Worm (Caenorhabditis elegans) whole organism, L1 larva: ENCODE measurements around the gene ptr-18.

Experiments used
- aly-2 ChIP-seq: fragments of 150-350 bp; optimal IDR thresholded peaks from 2 replicates; lab custom pipeline; 2014; ENCODE audit warnings: missing biosample characterization, missing genetic modification characterization
- blmp-1 ChIP-seq: fragments of 150-350 bp; optimal IDR thresholded peaks from 2 replicates; lab custom pipeline; 2014; ENCODE audit warnings: missing biosample characterization, missing genetic modification characterization
- ceh-63 ChIP-seq: fragments of 200-800 bp; sonication (Bioruptor generic); optimal IDR thresholded peaks from 2 replicates; lab custom pipeline; 2018; ENCODE audit warnings: mild to moderate bottlenecking, missing genetic modification characterization, missing compliant biosample characterization
- ceh-82 ChIP-seq, 3 experiments: fragments of 150-350 bp in 1 of 3; sonication (generic microtip) in 2 of 3; optimal IDR thresholded peaks; 2 replicates each; lab custom pipeline; 2014 to 2017; ENCODE audit warnings: missing biosample characterization in 3 of 3, missing genetic modification characterization in 3 of 3
- ceh-90 ChIP-seq: sonication (generic microtip); optimal IDR thresholded peaks from 2 replicates; lab custom pipeline; 2016; ENCODE audit warnings: missing genetic modification characterization, missing compliant biosample characterization
- dpl-1 ChIP-seq, 3 experiments: fragments of 150-350 bp in 2 of 3; sonication (generic microtip) in 1 of 3; optimal IDR thresholded peaks; 2 replicates each; lab custom pipeline; 2014 to 2017; ENCODE audit warnings: missing biosample characterization in 3 of 3, missing genetic modification characterization in 3 of 3, missing genetic modification reagents in 3 of 3
- efl-1 ChIP-seq, 4 experiments: fragments of 150-350 bp; optimal IDR thresholded peaks in 3 of 4; peaks in 1 of 4; 1 replicate in 1 of 4; 2 replicates in 3 of 4; lab custom pipeline; 2014; ENCODE audit warnings: missing biosample characterization in 2 of 4, missing genetic modification characterization in 2 of 4, missing genetic modification reagents in 2 of 4
- egl-13 ChIP-seq: sonication (generic microtip); optimal IDR thresholded peaks from 2 replicates; lab custom pipeline; 2016; ENCODE audit warnings: missing genotype, missing genetic modification reagents, missing genetic modification characterization, missing compliant biosample characterization
- elt-3 ChIP-seq, 6 experiments: fragments of 150-350 bp in 1 of 6; sonication (generic microtip); optimal IDR thresholded peaks; 2 replicates each; lab custom pipeline; 2017 to 2018; ENCODE audit warnings: missing biosample characterization in 6 of 6, missing genetic modification characterization in 6 of 6, inconsistent platforms in 1 of 6
- fkh-10 ChIP-seq: sonication (generic microtip); optimal IDR thresholded peaks from 2 replicates; lab custom pipeline; 2017; ENCODE audit warnings: missing biosample characterization, missing genetic modification reagents, missing genetic modification characterization
- fkh-4 ChIP-seq: sonication (generic microtip); optimal IDR thresholded peaks from 2 replicates; lab custom pipeline; 2016; ENCODE audit warnings: missing compliant biosample characterization, missing genetic modification characterization, borderline replicate concordance
- grh-1 ChIP-seq: fragments of 200-800 bp; sonication (Bioruptor generic); IDR thresholded peaks from 2 replicates; pipeline ENCODE4 v1.3.6; 2022; ENCODE audit warnings: missing genetic modification reagents, missing genetic modification characterization, missing compliant biosample characterization
- lin-13 ChIP-seq: fragments of 150-350 bp; optimal IDR thresholded peaks from 2 replicates; lab custom pipeline; 2014; ENCODE audit warnings: missing biosample characterization, missing genetic modification reagents, missing genetic modification characterization
- lin-35 ChIP-seq, 2 experiments: fragments of 150-350 bp; optimal IDR thresholded peaks; 2 replicates each; lab custom pipeline; 2014; ENCODE audit warnings: missing biosample characterization in 2 of 2, missing genetic modification characterization in 2 of 2, missing genetic modification reagents in 2 of 2
- lin-39 ChIP-seq: fragments of 150-350 bp; optimal IDR thresholded peaks from 2 replicates; lab custom pipeline; 2014; ENCODE audit warnings: missing biosample characterization, missing genetic modification reagents, missing genetic modification characterization
- lir-3 ChIP-seq: sonication (generic microtip); optimal IDR thresholded peaks from 2 replicates; lab custom pipeline; 2016; ENCODE audit warnings: mild to moderate bottlenecking, missing genetic modification characterization, moderate library complexity, missing compliant biosample characterization; ENCODE audit not compliant: poor library complexity
- mdl-1 ChIP-seq, 2 experiments: fragments of 150-350 bp; optimal IDR thresholded peaks; 2 replicates each; lab custom pipeline; 2014 to 2017; ENCODE audit warnings: missing biosample characterization in 2 of 2, missing genetic modification characterization in 2 of 2, inconsistent platforms in 1 of 2
- nhr-71 ChIP-seq: sonication (generic microtip); optimal IDR thresholded peaks from 2 replicates; lab custom pipeline; 2016; ENCODE audit warnings: mild to moderate bottlenecking, missing genetic modification characterization, moderate library complexity, missing compliant biosample characterization
- nhr-77 ChIP-seq: fragments of 150-350 bp; optimal IDR thresholded peaks from 2 replicates; lab custom pipeline; 2014; ENCODE audit warnings: missing biosample characterization, missing genetic modification characterization
- nhr-85 ChIP-seq: sonication (generic microtip); peaks from one replicate; lab custom pipeline; 2016; ENCODE audit warnings: missing genetic modification characterization, inconsistent platforms, missing compliant biosample characterization
- skn-1 ChIP-seq: fragments of 150-350 bp; optimal IDR thresholded peaks from 2 replicates; lab custom pipeline; 2014; ENCODE audit warnings: missing biosample characterization, missing genetic modification characterization
- snpc-4 ChIP-seq: fragments of 150-350 bp; optimal IDR thresholded peaks from 2 replicates; lab custom pipeline; 2014; ENCODE audit warnings: missing biosample characterization, missing genetic modification characterization
- sox-4 ChIP-seq: sonication (generic microtip); optimal IDR thresholded peaks from 2 replicates; lab custom pipeline; 2016; ENCODE audit warnings: missing genetic modification characterization, missing compliant biosample characterization
- sptf-1 ChIP-seq: fragments of 150-350 bp; optimal IDR thresholded peaks from 2 replicates; lab custom pipeline; 2014; ENCODE audit warnings: missing biosample characterization, missing genetic modification characterization
- unc-30 ChIP-seq: sonication (generic microtip); optimal IDR thresholded peaks from 2 replicates; lab custom pipeline; 2017; ENCODE audit warnings: missing biosample characterization, missing genetic modification characterization
- xbp-1 ChIP-seq: sonication (generic microtip); optimal IDR thresholded peaks from 2 replicates; lab custom pipeline; 2016; ENCODE audit warnings: missing genetic modification characterization, missing compliant biosample characterization

ptr-18 gene

ce11 chrII:12954670-12955069 is 10.7 kb upstream of the ptr-18 start, which contains the start of the genes Y38F1A.1 and Y38F1A.2:
Y38F1A.1 (minus strand) TSS chrII:12954770.
Y38F1A.2 (plus strand) TSS chrII:12954958.
- TF ChIP-seq efl-1 (optimal IDR thresholded peaks at IDR 0.05; lab: Kevin White, UChicago) (no peak), efl-1 (GFP tag; optimal IDR thresholded peaks at IDR 0.05 in 1 of 2; lab: Kevin White, UChicago) (peak in 1 of 2 experiments; percentile 37), ceh-63 (GFP tag; lab: Kevin White, UChicago) (no peak), xbp-1 (tag; lab: Kevin White, UChicago) (no peak)

- TF ChIP-seq blmp-1 (tag; lab: Kevin White, UChicago) (peak; percentile 70), sptf-1 (no peak)
Measured at ce11 chrII:12960206-12960605, 5.1 kb upstream of the ptr-18 start.

- TF ChIP-seq nhr-85 (tag; lab: Kevin White, UChicago), result peak; percentile 25
- TF ChIP-seq blmp-1 (tag; lab: Kevin White, UChicago), result peak; percentile 34
- TF ChIP-seq lin-35 (GFP tag; optimal IDR thresholded peaks at IDR 0.05; lab: Kevin White, UChicago), result no peak
- TF ChIP-seq elt-3 (tag; optimal IDR thresholded peaks at IDR 0.05; lab: Kevin White, UChicago), result no peak
- TF ChIP-seq aly-2, result no peak
Measured at ce11 chrII:12961293-12961692, 4.1 kb upstream of the ptr-18 start.

ce11 chrII:12961743-12962142 is 3.6 kb upstream of the ptr-18 start:
- TF ChIP-seq blmp-1 (tag; lab: Kevin White, UChicago), result peak; percentile 91
- no peak for TF ChIP-seq fkh-10 (GFP tag; lab: Kevin White, UChicago)

ce11 chrII:12965138-12965537 is 208 bp upstream of the ptr-18 start:
- TF ChIP-seq nhr-85 (tag; lab: Kevin White, UChicago), result peak; percentile 69
- TF ChIP-seq dpl-1 (GFP tag; optimal IDR thresholded peaks at IDR 0.05; lab: Kevin White, UChicago), result no peak
- TF ChIP-seq unc-30 (tag; lab: Kevin White, UChicago), result no peak
- TF ChIP-seq skn-1 (tag; lab: Kevin White, UChicago), result no peak
- TF ChIP-seq ceh-82 (tag; optimal IDR thresholded peaks at IDR 0.05; lab: Kevin White, UChicago), result no peak
- TF ChIP-seq mdl-1 (tag; optimal IDR thresholded peaks at IDR 0.05; lab: Kevin White, UChicago), result no peak
- TF ChIP-seq ceh-90 (tag; lab: Kevin White, UChicago), result no peak
- no peak for TF ChIP-seq sptf-1

ce11 chrII:12965589-12965988 is 243 bp downstream of the ptr-18 start:
- TF ChIP-seq fkh-4 (tag; lab: Kevin White, UChicago) (no peak), nhr-71 (no peak), elt-3 (tag; optimal IDR thresholded peaks at IDR 0.05; lab: Kevin White, UChicago) (peak in 1 of 6 experiments; percentile 3), blmp-1 (tag; lab: Kevin White, UChicago) (peak; percentile 29), lin-13 (GFP tag; lab: Kevin White, UChicago) (no peak), snpc-4 (tag; lab: Kevin White, UChicago) (no peak), nhr-85 (tag; lab: Kevin White, UChicago) (peak; percentile 48), grh-1 (GFP tag; lab: Robert Waterston, UW) (peak; percentile 76)

ce11 chrII:12966274-12966673 is 928 bp downstream of the ptr-18 start:
- TF ChIP-seq dpl-1 (GFP tag; optimal IDR thresholded peaks at IDR 0.05; lab: Kevin White, UChicago) (no peak), efl-1 (optimal IDR thresholded peaks at IDR 0.05; lab: Kevin White, UChicago) (no peak), efl-1 (GFP tag; optimal IDR thresholded peaks at IDR 0.05 in 1 of 2; lab: Kevin White, UChicago) (no peak), nhr-77 (no peak), lin-39 (tag; lab: Kevin White, UChicago) (no peak), grh-1 (GFP tag; lab: Robert Waterston, UW) (no peak), sox-4 (no peak), lir-3 (tag; lab: Kevin White, UChicago) (no peak), egl-13 (tag; lab: Kevin White, UChicago) (no peak)
